Fruit fly (Drosophila melanogaster) whole organism, pupa: Measurements from ENCODE around the gene CG13896.

Source experiments
- CG17806 ChIP-seq: fragments of 200-800 bp; sonication (Bioruptor generic); optimal IDR thresholded peaks from 2 replicates; lab custom pipeline; 2018; ENCODE audit warnings: missing biosample characterization, mild to moderate bottlenecking, missing genetic modification characterization, moderate library complexity
- CG9948 ChIP-seq: fragments of 200-800 bp; sonication (Bioruptor generic); optimal IDR thresholded peaks from 2 replicates; lab custom pipeline; 2018; ENCODE audit warnings: missing biosample characterization, mild to moderate bottlenecking, missing genetic modification characterization, moderate library complexity
- Pif1B ChIP-seq: fragments of 200-800 bp; sonication (Bioruptor generic); optimal IDR thresholded peaks from 3 replicates; lab custom pipeline; 2016; ENCODE audit warnings: missing biosample characterization, missing genetic modification characterization

dm6 chr3L:746345-746932 is 34.8 kb upstream of the CG13896 start:
- TF ChIP-seq CG17806 (peak; percentile 91), CG9948 (tag; lab: Kevin White, UChicago) (peak; percentile 86), Pif1B (GFP tag; lab: Kevin White, UChicago) (peak; percentile 79)
